Worm (Caenorhabditis elegans): ENCODE data around the gene Y62H9A.4.

DNA sequence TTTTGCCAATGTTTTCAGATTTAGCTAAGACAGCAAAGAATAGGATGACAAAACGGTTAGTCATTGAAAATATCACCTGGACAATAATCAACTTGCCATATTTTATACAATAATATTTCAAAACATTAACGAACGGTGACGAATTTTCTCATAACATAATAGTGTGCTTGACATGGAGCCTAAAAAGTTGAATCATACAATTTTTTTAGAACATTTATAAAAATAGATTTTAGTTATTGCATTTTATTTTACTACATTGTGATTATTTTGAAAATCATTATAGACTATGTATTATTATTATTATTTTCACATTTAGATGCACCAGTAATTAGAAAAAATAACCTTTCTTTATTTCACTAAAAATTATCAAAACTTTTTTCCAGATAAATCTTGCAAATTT is 31.3 kb upstream of the Y62H9A.4 start, which contains the start of gene F54F7.9:
- no peak for TF ChIP-seq lin-13 (GFP tag; optimal IDR thresholded peaks at IDR 0.05)
- TF ChIP-seq sma-9 (GFP tag; optimal IDR thresholded peaks at IDR 0.05), result no peak
- TF ChIP-seq sma-9 (tag; optimal IDR thresholded peaks at IDR 0.05), result no peak
- no peak for TF ChIP-seq ztf-11 (tag; optimal IDR thresholded peaks at IDR 0.05)
- TF ChIP-seq nhr-6 (tag; optimal IDR thresholded peaks at IDR 0.05), result no peak
- TF ChIP-seq egl-27 (tag; optimal IDR thresholded peaks at IDR 0.05), result no peak
- no peak for TF ChIP-seq nhr-237 (tag; optimal IDR thresholded peaks at IDR 0.05)
- TF ChIP-seq ama-1 (optimal IDR thresholded peaks at IDR 0.05), result no peak
- TF ChIP-seq mab-5 (tag; optimal IDR thresholded peaks at IDR 0.05), result no peak
- no peak for TF ChIP-seq snpc-4 (tag; optimal IDR thresholded peaks at IDR 0.05)
